Worm (Caenorhabditis elegans) whole organism, mixed stage, embryonic: ENCODE measurements around the gene mrpl-16.

Experiments
- bed-3 ChIP-seq: fragments of 200-800 bp; sonication (Bioruptor generic); optimal IDR thresholded peaks from 3 replicates; lab custom pipeline; 2018; ENCODE audit warnings: mild to moderate bottlenecking, missing genetic modification characterization, moderate library complexity, missing compliant biosample characterization
- ceh-39 ChIP-seq: fragments of 150-350 bp; optimal IDR thresholded peaks from 2 replicates; lab custom pipeline; 2014; ENCODE audit warnings: missing biosample characterization, missing genetic modification characterization
- ceh-43 ChIP-seq: fragments of 200-800 bp; sonication (Bioruptor generic); optimal IDR thresholded peaks from 2 replicates; lab custom pipeline; 2018; ENCODE audit warnings: mild to moderate bottlenecking, missing genetic modification characterization, moderate library complexity, missing compliant biosample characterization
- ceh-83 ChIP-seq: fragments of 200-800 bp; sonication (Bioruptor generic); optimal IDR thresholded peaks from 2 replicates; lab custom pipeline; 2018; ENCODE audit warnings: mild to moderate bottlenecking, missing genetic modification characterization, missing compliant biosample characterization
- ces-1 ChIP-seq: fragments of 150-350 bp; optimal IDR thresholded peaks from 2 replicates; lab custom pipeline; 2014; ENCODE audit warnings: missing biosample characterization, missing genetic modification reagents, missing genetic modification characterization
- cnd-1 ChIP-seq: fragments of 200-800 bp; sonication (Bioruptor generic); optimal IDR thresholded peaks from 2 replicates; lab custom pipeline; 2018; ENCODE audit warnings: mild to moderate bottlenecking, missing genetic modification characterization, missing compliant biosample characterization
- elt-1 ChIP-seq: sonication (generic microtip); optimal IDR thresholded peaks from 2 replicates; lab custom pipeline; 2017; ENCODE audit warnings: missing genetic modification characterization, mild to moderate bottlenecking, missing compliant biosample characterization, antibody characterized with exemption, moderate library complexity, borderline replicate concordance; ENCODE audit not compliant: insufficient read depth
- elt-3 ChIP-seq: fragments of 150-350 bp; optimal IDR thresholded peaks from 2 replicates; lab custom pipeline; 2014; ENCODE audit warnings: missing biosample characterization, missing genetic modification characterization
- flh-1 ChIP-seq: fragments of 200-800 bp; sonication (Bioruptor generic); optimal IDR thresholded peaks from 2 replicates; lab custom pipeline; 2018; ENCODE audit warnings: mild to moderate bottlenecking, missing genetic modification characterization, moderate library complexity, missing compliant biosample characterization
- ham-2 ChIP-seq: fragments of 200-800 bp; sonication (Bioruptor generic); optimal IDR thresholded peaks from 2 replicates; lab custom pipeline; 2018; ENCODE audit warnings: mild to moderate bottlenecking, missing genetic modification characterization, missing compliant biosample characterization
- lin-13 ChIP-seq: fragments of 150-350 bp; optimal IDR thresholded peaks from 2 replicates; lab custom pipeline; 2014; ENCODE audit warnings: missing biosample characterization, missing genetic modification characterization
- lin-32 ChIP-seq: fragments of 200-800 bp; sonication (Bioruptor generic); optimal IDR thresholded peaks from 2 replicates; lab custom pipeline; 2018; ENCODE audit warnings: mild to moderate bottlenecking, missing genetic modification characterization, missing compliant biosample characterization
- lsy-2 ChIP-seq: fragments of 150-350 bp; optimal IDR thresholded peaks from 2 replicates; lab custom pipeline; 2014; ENCODE audit warnings: missing biosample characterization, missing genetic modification characterization
- mab-5 ChIP-seq: fragments of 150-350 bp; optimal IDR thresholded peaks from 2 replicates; lab custom pipeline; 2014; ENCODE audit warnings: missing biosample characterization, missing genetic modification characterization
- mep-1 ChIP-seq: fragments of 150-350 bp; optimal IDR thresholded peaks from 2 replicates; lab custom pipeline; 2017; ENCODE audit warnings: missing biosample characterization, missing genetic modification reagents, missing genetic modification characterization, inconsistent platforms
- mls-2 ChIP-seq: sonication (generic microtip); optimal IDR thresholded peaks from 2 replicates; lab custom pipeline; 2016; ENCODE audit warnings: mild to moderate bottlenecking, missing genetic modification characterization, moderate library complexity, missing compliant biosample characterization
- nhr-12 ChIP-seq: fragments of 150-350 bp; optimal IDR thresholded peaks from 2 replicates; lab custom pipeline; 2014; ENCODE audit warnings: missing biosample characterization, missing genetic modification characterization
- nhr-2 ChIP-seq: fragments of 150-350 bp; optimal IDR thresholded peaks from 2 replicates; lab custom pipeline; 2014; ENCODE audit warnings: missing biosample characterization, missing genetic modification characterization
- nhr-237 ChIP-seq: fragments of 150-350 bp; optimal IDR thresholded peaks from 2 replicates; lab custom pipeline; 2014; ENCODE audit warnings: missing biosample characterization, missing genetic modification characterization
- nhr-28 ChIP-seq: fragments of 150-350 bp; optimal IDR thresholded peaks from 2 replicates; lab custom pipeline; 2014; ENCODE audit warnings: missing biosample characterization, missing genetic modification characterization
- nhr-76 ChIP-seq: sonication (generic microtip); optimal IDR thresholded peaks from 2 replicates; lab custom pipeline; 2017; ENCODE audit warnings: missing biosample characterization, missing genetic modification characterization
- sem-2 ChIP-seq: fragments of 200-800 bp; sonication (Bioruptor generic); optimal IDR thresholded peaks from 2 replicates; lab custom pipeline; 2018; ENCODE audit warnings: mild to moderate bottlenecking, missing genetic modification characterization, missing compliant biosample characterization
- sptf-1 ChIP-seq: sonication (generic microtip); optimal IDR thresholded peaks from 2 replicates; lab custom pipeline; 2017; ENCODE audit warnings: mild to moderate bottlenecking, missing genetic modification characterization, moderate library complexity, missing compliant biosample characterization
- tbx-8 ChIP-seq: fragments of 200-800 bp; sonication (Bioruptor generic); optimal IDR thresholded peaks from 2 replicates; lab custom pipeline; 2018; ENCODE audit warnings: mild to moderate bottlenecking, missing genetic modification characterization, moderate library complexity, missing compliant biosample characterization
- unc-39 ChIP-seq: fragments of 150-350 bp; optimal IDR thresholded peaks from 2 replicates; lab custom pipeline; 2014; ENCODE audit warnings: missing biosample characterization, missing genetic modification characterization
- unc-62 ChIP-seq: fragments of 150-350 bp; optimal IDR thresholded peaks from 2 replicates; lab custom pipeline; 2014; ENCODE audit warnings: missing biosample characterization, missing genetic modification reagents, missing genetic modification characterization
- zip-8 ChIP-seq: fragments of 150-350 bp; optimal IDR thresholded peaks from 2 replicates; lab custom pipeline; 2014; ENCODE audit warnings: missing biosample characterization, missing genetic modification characterization
- ztf-11 ChIP-seq: fragments of 150-350 bp; optimal IDR thresholded peaks from 2 replicates; lab custom pipeline; 2014; ENCODE audit warnings: missing biosample characterization, missing genetic modification characterization

Gene mrpl-16

DNA sequence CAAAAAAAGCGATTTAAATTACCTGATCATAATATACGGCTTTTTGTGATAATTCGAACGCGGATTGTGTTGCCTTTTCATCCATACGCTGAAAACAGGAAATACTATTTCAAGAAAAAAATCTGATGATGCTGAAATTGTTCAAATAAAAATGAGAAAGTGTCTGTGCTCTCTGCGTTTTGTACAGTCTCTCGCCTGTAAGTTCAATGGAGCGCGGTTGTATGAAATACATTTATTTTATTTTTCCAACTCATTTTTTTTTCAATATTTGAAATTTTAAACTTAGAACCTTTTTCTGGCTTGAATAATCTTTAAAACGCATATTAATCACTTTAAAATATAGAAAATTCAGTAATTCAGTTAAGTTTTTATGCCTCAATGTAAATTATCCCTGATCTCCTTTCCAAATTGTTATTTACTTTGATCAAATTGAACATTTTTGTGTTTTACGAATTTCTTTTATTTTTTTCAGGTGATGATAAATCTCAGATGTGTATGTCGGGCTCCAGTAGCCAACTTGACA is at the start of gene mrpl-16, which contains the start of gene clp-2:
TSS of gene mrpl-16 (plus strand) at position 473 of the 523 bp plus-strand sequence.
TSS of gene clp-2 (minus strand) at position 94 of the 523 bp plus-strand sequence.
- TF ChIP-seq bed-3 (GFP tag; lab: Kevin White, UChicago) = no peak
- TF ChIP-seq lsy-2 (tag; lab: Kevin White, UChicago) = no peak
- TF ChIP-seq nhr-76 (tag; lab: Kevin White, UChicago) = no peak
- no peak for TF ChIP-seq ztf-11 (tag; lab: Kevin White, UChicago)

DNA sequence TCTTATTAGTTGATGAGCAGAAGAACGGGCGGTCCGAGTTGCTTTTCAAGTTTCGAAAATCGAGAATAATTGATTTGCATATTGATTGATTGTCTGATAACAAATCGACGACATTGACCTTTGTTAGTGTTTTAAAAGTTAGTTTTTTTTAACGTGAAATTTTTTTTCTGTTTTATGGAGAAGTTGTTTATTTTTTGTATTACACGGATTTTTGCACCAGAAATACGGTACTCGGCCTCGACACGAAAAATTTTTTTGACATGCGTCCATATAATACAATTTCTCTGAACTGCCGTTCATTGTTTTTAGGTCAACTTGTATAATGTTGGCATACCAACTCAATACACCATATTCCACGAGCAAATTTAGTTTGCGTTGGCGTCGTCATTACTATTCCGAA is 48.8 kb upstream of the mrpl-16 start, which contains the start of gene T23F11.2:
TSS of gene T23F11.2 (minus strand) at position 101 of the 400 bp plus-strand sequence.
- no peak for TF ChIP-seq lin-13 (tag; lab: Kevin White, UChicago)
- no peak for TF ChIP-seq lsy-2 (tag; lab: Kevin White, UChicago)
- no peak for TF ChIP-seq ztf-11 (tag; lab: Kevin White, UChicago)
- no peak for TF ChIP-seq ham-2 (GFP tag; lab: Kevin White, UChicago)
- TF ChIP-seq unc-62 = no peak
- no peak for TF ChIP-seq sem-2
- TF ChIP-seq ceh-43 (GFP tag; lab: Kevin White, UChicago) = no peak
- TF ChIP-seq flh-1 = no peak
- no peak for TF ChIP-seq tbx-8 (GFP tag; lab: Kevin White, UChicago)
- no peak for TF ChIP-seq mab-5 (tag; lab: Kevin White, UChicago)
- TF ChIP-seq nhr-76 (tag; lab: Kevin White, UChicago) = no peak
- TF ChIP-seq zip-8 (tag; lab: Kevin White, UChicago) = no peak
- TF ChIP-seq lin-32 = no peak
- TF ChIP-seq mls-2 = no peak
- no peak for TF ChIP-seq nhr-237 (tag; lab: Kevin White, UChicago)
- no peak for TF ChIP-seq sptf-1 (tag; lab: Kevin White, UChicago)

DNA sequence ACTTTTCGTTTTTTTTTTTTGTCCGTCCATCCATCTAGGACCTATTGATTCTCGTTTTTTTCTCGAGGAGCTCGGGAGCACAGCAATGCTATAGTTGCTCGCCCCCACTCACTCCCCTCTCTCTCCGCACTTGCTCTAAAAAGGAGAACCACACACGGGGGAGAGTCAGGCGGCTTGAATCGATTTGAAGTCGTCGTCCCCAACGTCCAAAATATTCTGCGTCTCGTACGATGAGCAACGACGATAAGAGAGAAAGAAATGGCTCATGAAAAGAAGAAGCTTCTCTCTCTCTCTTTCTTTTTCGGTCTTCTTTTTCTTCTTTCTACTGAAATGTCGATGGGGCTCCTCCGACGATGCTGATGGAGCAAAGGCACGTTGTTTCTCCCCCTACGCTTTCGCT is 47.8 kb upstream of the mrpl-16 start:
- TF ChIP-seq nhr-2 (tag; lab: Kevin White, UChicago) (no peak), ces-1 (GFP tag; lab: Kevin White, UChicago) (peak; percentile 70)
- TF ChIP-seq, all 35 proteins: peak for 1

DNA sequence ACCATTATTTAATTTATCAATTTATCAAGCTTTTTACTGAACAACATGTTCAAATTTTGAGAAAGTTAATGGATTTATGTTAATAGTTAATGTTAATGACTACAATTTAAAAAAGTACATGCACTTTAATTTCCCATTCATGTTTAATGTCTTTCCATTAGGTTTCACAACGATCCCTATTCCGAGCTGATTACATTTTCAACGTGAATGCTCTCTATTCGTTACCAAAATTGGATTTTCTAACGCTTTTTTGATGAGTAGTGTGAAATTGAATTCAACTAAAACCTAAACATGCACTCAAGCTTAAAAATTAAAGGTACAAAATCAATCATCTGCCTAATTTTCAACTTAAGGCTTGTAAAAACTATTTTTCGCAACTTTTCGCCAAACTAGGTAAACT is 46.8 kb upstream of the mrpl-16 start:
- TF ChIP-seq ceh-83 (GFP tag; lab: Kevin White, UChicago) = no peak
- peak; percentile 75 for TF ChIP-seq ces-1 (GFP tag; lab: Kevin White, UChicago)
- TF ChIP-seq lsy-2 (tag; lab: Kevin White, UChicago) = no peak

DNA sequence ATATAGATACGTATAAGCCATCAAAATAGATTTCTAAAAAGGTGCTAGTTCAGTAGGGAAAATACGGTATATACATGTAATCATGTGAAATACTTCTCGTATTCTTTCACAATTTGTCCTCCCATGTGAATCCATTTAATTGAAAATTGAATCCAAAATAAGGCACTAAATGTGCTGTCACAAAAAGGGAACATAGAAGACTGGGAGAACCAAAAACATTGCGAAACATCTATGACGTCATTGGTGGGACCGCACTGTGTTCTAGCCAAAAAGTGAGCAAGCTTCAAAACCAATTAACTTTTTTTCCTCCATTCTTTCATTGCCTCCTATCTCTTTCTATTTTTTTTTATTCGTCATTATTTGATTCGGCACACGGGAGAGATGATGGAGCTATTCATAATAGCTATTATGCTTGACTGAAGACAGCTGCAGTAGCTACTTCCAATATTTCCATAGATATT is 45.8 kb upstream of the mrpl-16 start, which contains the start of gene cdka-1:
TSS of gene cdka-1 (plus strand) at position 411 of the 461 bp plus-strand sequence.
- TF ChIP-seq lin-13 (tag; lab: Kevin White, UChicago) (no peak), ces-1 (GFP tag; lab: Kevin White, UChicago) (peak; percentile 16)

DNA sequence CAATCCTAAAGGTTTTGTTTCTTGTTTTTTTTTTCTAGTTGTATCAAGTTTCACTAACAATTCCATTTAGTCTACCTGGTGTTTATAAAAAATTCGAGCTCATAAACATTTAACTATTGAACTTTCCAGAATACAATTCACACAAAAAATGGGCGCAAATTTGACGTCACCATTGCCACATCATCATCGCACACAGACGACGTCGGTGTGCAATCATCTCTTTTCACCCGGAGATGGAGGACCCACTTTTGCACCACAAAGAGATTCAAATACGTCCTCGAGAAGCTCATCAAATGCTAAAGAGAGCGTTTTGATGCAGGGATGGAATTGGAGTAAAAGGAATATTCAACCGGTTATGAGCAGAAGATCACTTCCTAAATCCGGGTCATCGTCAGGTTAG is 44.8 kb upstream of the mrpl-16 start:
- TF ChIP-seq cnd-1 (no peak), ceh-39 (no peak), unc-39 (tag; lab: Kevin White, UChicago) (no peak), elt-3 (tag; lab: Kevin White, UChicago) (no peak), ztf-11 (tag; lab: Kevin White, UChicago) (no peak), elt-1 (tag; lab: Kevin White, UChicago) (no peak), mls-2 (no peak), ham-2 (GFP tag; lab: Kevin White, UChicago) (no peak), sem-2 (no peak), nhr-12 (tag; lab: Kevin White, UChicago) (no peak), lin-32 (no peak), flh-1 (no peak), bed-3 (GFP tag; lab: Kevin White, UChicago) (no peak), nhr-237 (tag; lab: Kevin White, UChicago) (no peak), mep-1 (tag; lab: Kevin White, UChicago) (no peak), nhr-2 (tag; lab: Kevin White, UChicago) (no peak), nhr-28 (tag; lab: Kevin White, UChicago) (no peak), lsy-2 (tag; lab: Kevin White, UChicago) (no peak)
